Worm (Caenorhabditis elegans): ENCODE data around the gene nurf-1.

Gene nurf-1

DNA sequence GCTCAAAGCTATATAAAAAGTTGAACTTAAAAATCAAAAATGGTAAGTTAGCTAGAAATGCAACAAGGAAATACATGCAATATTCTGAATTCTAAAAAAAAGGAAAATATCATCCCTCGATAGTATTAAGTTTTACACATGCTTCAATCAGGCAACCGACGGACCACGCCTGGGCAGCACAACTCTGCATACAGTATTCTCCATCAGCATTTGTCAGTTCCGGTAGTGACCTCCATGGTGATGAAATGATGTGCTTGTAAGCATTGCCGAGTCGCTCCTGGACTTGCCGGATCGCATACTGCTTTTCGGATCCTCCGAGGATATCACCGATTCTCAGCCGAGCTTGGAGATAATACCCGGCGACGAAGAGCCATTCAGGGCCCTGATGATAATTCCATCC lies 39.7 kb upstream of the nurf-1 start:
- TF ChIP-seq M03D4.4 (tag; optimal IDR thresholded peaks at IDR 0.05) (no peak), nhr-28 (tag; optimal IDR thresholded peaks at IDR 0.05) (no peak), cnd-1 (tag; optimal IDR thresholded peaks at IDR 0.05) (no peak), lsy-2 (tag; optimal IDR thresholded peaks at IDR 0.05) (no peak), ceh-39 (tag; optimal IDR thresholded peaks at IDR 0.05) (no peak), ceh-43 (GFP tag; optimal IDR thresholded peaks at IDR 0.05) (no peak), flh-1 (GFP tag; optimal IDR thresholded peaks at IDR 0.05) (no peak), mls-2 (tag; optimal IDR thresholded peaks at IDR 0.05) (no peak), elt-1 (tag; optimal IDR thresholded peaks at IDR 0.05; ENCODE audit: borderline replicate concordance, insufficient read depth) (no peak), ham-2 (GFP tag; optimal IDR thresholded peaks at IDR 0.05) (no peak)

DNA sequence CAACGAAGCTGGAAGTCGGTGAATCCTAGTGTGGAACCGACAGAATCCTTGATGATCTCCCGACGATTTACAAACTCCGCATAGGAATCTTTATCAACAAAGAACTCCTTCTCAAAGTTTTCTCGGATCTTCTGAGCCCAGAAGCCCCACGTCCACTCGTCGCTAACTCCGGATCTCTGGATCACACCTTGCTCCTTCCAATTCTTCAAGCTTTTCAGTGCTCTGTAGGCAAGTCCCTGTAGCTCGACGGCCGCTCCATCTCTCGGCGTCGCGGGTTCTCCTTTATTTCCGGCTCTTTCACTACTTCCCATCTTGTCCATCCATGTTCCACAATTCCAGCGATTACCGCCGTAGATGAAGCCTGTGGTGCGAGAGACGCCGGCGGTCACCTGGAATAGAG lies 39.2 kb upstream of the nurf-1 start:
- TF ChIP-seq tbx-8 (GFP tag; optimal IDR thresholded peaks at IDR 0.05) (no peak), ztf-11 (tag; optimal IDR thresholded peaks at IDR 0.05) (no peak), nhr-12 (tag; optimal IDR thresholded peaks at IDR 0.05) (no peak), bed-3 (GFP tag; optimal IDR thresholded peaks at IDR 0.05) (no peak), cnd-1 (tag; optimal IDR thresholded peaks at IDR 0.05) (no peak), lsy-2 (tag; optimal IDR thresholded peaks at IDR 0.05) (no peak), lin-13 (tag; optimal IDR thresholded peaks at IDR 0.05) (no peak), mep-1 (tag; optimal IDR thresholded peaks at IDR 0.05) (no peak), elt-3 (tag; optimal IDR thresholded peaks at IDR 0.05) (no peak), M03D4.4 (tag; optimal IDR thresholded peaks at IDR 0.05) (no peak), nhr-237 (tag; optimal IDR thresholded peaks at IDR 0.05) (no peak), pha-4 (tag; optimal IDR thresholded peaks at IDR 0.05) (no peak), unc-39 (tag; optimal IDR thresholded peaks at IDR 0.05) (no peak), elt-1 (tag; optimal IDR thresholded peaks at IDR 0.05; ENCODE audit: borderline replicate concordance, insufficient read depth) (no peak), nhr-28 (tag; optimal IDR thresholded peaks at IDR 0.05) (no peak)

DNA sequence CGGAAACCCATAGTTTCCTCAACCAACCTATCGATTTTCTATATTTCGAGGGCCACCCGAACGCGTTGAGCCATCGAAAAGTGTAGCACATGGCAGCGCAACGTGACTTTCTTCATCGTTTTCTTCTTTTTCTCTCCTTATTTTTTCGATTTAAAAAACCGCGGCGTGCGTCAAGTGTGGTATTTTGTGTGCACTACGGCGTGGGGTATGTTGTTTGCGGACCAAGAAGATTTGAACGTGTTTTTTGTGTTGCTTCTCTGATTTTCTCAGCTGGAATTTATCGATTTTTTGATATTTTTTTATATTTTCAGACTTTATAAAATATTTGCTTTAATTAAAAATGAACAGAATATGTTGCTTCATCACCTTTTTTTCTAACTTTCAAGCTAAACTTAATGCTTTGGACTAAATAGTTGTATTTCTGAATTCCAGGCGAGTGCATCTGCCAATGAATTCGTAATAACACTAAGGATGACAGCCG lies 32.5 kb upstream of the nurf-1 start, which contains the start of the genes agl-1 and pfs-2:
TSS of gene agl-1 (minus strand) at position 178 of the 481 bp plus-strand sequence.
TSS of gene pfs-2 (plus strand) at position 431 of the 481 bp plus-strand sequence.
- TF ChIP-seq cnd-1 (tag; optimal IDR thresholded peaks at IDR 0.05) (no peak), ceh-39 (tag; optimal IDR thresholded peaks at IDR 0.05) (peak; percentile 72), elt-3 (tag; optimal IDR thresholded peaks at IDR 0.05) (no peak), tbx-8 (GFP tag; optimal IDR thresholded peaks at IDR 0.05) (no peak), hlh-1 (tag; optimal IDR thresholded peaks at IDR 0.05) (peak; percentile 48), ces-1 (GFP tag; optimal IDR thresholded peaks at IDR 0.05) (peak; percentile 51), flh-1 (GFP tag; optimal IDR thresholded peaks at IDR 0.05) (no peak), sem-2 (GFP tag; optimal IDR thresholded peaks at IDR 0.05) (no peak), zip-8 (tag; optimal IDR thresholded peaks at IDR 0.05) (no peak), ham-2 (GFP tag; optimal IDR thresholded peaks at IDR 0.05) (no peak), mep-1 (tag; optimal IDR thresholded peaks at IDR 0.05) (peak; percentile 82), bed-3 (GFP tag; optimal IDR thresholded peaks at IDR 0.05) (no peak), nhr-237 (tag; optimal IDR thresholded peaks at IDR 0.05) (peak; percentile 76), lin-13 (tag; optimal IDR thresholded peaks at IDR 0.05) (peak; percentile 49), unc-62 (GFP tag; optimal IDR thresholded peaks at IDR 0.05) (no peak), sptf-1 (tag; optimal IDR thresholded peaks at IDR 0.05) (peak; percentile 55), pha-4 (tag; optimal IDR thresholded peaks at IDR 0.05) (peak; percentile 57), unc-120 (tag; optimal IDR thresholded peaks at IDR 0.05; ENCODE audit: poor library complexity, severe bottlenecking) (peak; percentile 12), drap-1 (GFP tag; optimal IDR thresholded peaks at IDR 0.05) (no peak), lin-32 (GFP tag; optimal IDR thresholded peaks at IDR 0.05) (no peak), mab-5 (tag; optimal IDR thresholded peaks at IDR 0.05) (no peak), M03D4.4 (tag; optimal IDR thresholded peaks at IDR 0.05) (peak; percentile 50), snpc-4 (tag; optimal IDR thresholded peaks at IDR 0.05) (no peak), mls-2 (tag; optimal IDR thresholded peaks at IDR 0.05) (peak; percentile 35), nhr-28 (tag; optimal IDR thresholded peaks at IDR 0.05) (no peak), blmp-1 (tag; optimal IDR thresholded peaks at IDR 0.05) (no peak), nhr-76 (tag; optimal IDR thresholded peaks at IDR 0.05) (no peak), nhr-12 (tag; optimal IDR thresholded peaks at IDR 0.05) (no peak), ceh-43 (GFP tag; optimal IDR thresholded peaks at IDR 0.05) (peak; percentile 46), lsy-2 (tag; optimal IDR thresholded peaks at IDR 0.05) (peak; percentile 85), ceh-83 (GFP tag; optimal IDR thresholded peaks at IDR 0.05) (no peak), ztf-11 (tag; optimal IDR thresholded peaks at IDR 0.05) (no peak), elt-1 (tag; optimal IDR thresholded peaks at IDR 0.05; ENCODE audit: borderline replicate concordance, insufficient read depth) (no peak), unc-39 (tag; optimal IDR thresholded peaks at IDR 0.05) (no peak), nhr-2 (tag; optimal IDR thresholded peaks at IDR 0.05) (no peak)

Measured in whole organism, mixed stage, embryonic.